Fruit fly (Drosophila melanogaster): ENCODE data around the gene CG10333.

Gene CG10333

DNA sequence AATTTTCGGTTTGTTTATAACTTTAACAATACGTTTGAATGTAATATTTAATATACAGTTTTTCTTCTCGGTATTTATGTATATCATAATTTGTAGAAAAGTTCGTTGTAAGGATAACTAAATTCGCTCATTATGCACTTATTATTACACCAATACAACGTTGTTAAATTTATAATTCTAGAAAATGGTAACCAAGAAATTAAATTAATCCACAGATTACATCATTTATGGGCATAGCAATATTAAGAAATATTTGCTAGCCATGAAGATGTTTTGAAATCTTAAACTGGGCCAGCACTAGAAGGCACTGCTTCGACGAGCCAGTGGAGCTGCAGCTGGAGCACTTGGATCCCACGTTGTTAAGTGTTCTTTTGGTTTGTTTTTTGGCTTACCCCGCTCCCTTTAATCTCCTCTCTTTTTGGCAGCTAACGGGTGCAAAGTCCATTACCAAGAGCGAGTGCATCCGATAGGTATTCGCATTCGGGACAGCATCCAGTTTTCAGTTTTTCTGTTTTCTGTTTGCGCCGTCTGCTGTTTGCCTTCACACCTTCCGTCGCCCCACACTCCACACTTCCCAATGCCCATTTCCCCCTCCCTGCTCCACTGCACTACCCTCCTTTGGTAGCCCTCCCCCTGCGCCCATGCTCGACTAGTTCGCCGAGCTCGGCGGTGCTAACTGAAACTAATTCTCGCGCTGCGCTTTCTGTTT, 34.0 kb upstream of the CG10333 start:
- TF ChIP-seq CG3919 (GFP tag; optimal IDR thresholded peaks at IDR 0.05) (peak; percentile 70), CG8119 (GFP tag; IDR thresholded peaks at IDR 0.05) (peak; percentile 66; the same call in 1 of the 3 replicates), spab (GFP tag; optimal IDR thresholded peaks at IDR 0.05) (peak; percentile 67), Smox (GFP tag; optimal IDR thresholded peaks at IDR 0.05) (no peak), esn (GFP tag; optimal IDR thresholded peaks at IDR 0.05) (peak; percentile 18), dsx (GFP tag; optimal IDR thresholded peaks at IDR 0.05; ENCODE audit: poor library complexity, severe bottlenecking) (peak; percentile 50), ss (GFP tag; optimal IDR thresholded peaks at IDR 0.05) (peak; percentile 88 to 91), fd85E (GFP tag; optimal IDR thresholded peaks at IDR 0.05) (no peak), Blimp-1 (GFP tag; optimal IDR thresholded peaks at IDR 0.05) (peak; percentile 29), CG9139 (GFP tag; optimal IDR thresholded peaks at IDR 0.05) (peak; percentile 91), CG4318 (GFP tag; optimal IDR thresholded peaks at IDR 0.05) (no peak), Ets21C (GFP tag; optimal IDR thresholded peaks at IDR 0.05) (peak; percentile 15), Hr38 (GFP tag; optimal IDR thresholded peaks at IDR 0.05) (no peak), CG34406 (GFP tag; optimal IDR thresholded peaks at IDR 0.05) (no peak), lz (GFP tag; optimal IDR thresholded peaks at IDR 0.05) (no peak), CG15336 (GFP tag; IDR thresholded peaks at IDR 0.05) (peak; percentile 55), salr (GFP tag; optimal IDR thresholded peaks at IDR 0.05) (peak; percentile 49 to 51), CG6854 (GFP tag; optimal IDR thresholded peaks at IDR 0.05) (peak; percentile 92), Hr39 (GFP tag; optimal IDR thresholded peaks at IDR 0.05) (no peak), Lpt (GFP tag; optimal IDR thresholded peaks at IDR 0.05) (peak; percentile 81), CG8319 (GFP tag; optimal IDR thresholded peaks at IDR 0.05) (no peak), CG31627 (GFP tag; optimal IDR thresholded peaks at IDR 0.05) (no peak), CG11762 (GFP tag; optimal IDR thresholded peaks at IDR 0.05; ENCODE audit: insufficient read depth) (peak; percentile 11), CG6163 (GFP tag; IDR thresholded peaks at IDR 0.05) (peak; percentile 63), dac (GFP tag; optimal IDR thresholded peaks at IDR 0.05) (peak; percentile 47), Eip93F (GFP tag; optimal IDR thresholded peaks at IDR 0.05) (peak; percentile 17), CG3032 (tag; optimal IDR thresholded peaks at IDR 0.05) (peak; percentile 38), CG32006 (GFP tag; optimal IDR thresholded peaks at IDR 0.05) (peak; percentile 29), CG16779 (tag; optimal IDR thresholded peaks at IDR 0.05) (peak; percentile 83), fd59A (GFP tag; optimal IDR thresholded peaks at IDR 0.05) (no peak), net (GFP tag; optimal IDR thresholded peaks at IDR 0.05) (peak; percentile 76), Sox102F (GFP tag; optimal IDR thresholded peaks at IDR 0.05) (peak; percentile 52), Met (GFP tag; optimal IDR thresholded peaks at IDR 0.05) (peak; percentile 46), achi (GFP tag; optimal IDR thresholded peaks at IDR 0.05) (no peak), cyc (GFP tag; optimal IDR thresholded peaks at IDR 0.05) (no peak), CG11294 (GFP tag; IDR thresholded peaks at IDR 0.05) (peak; percentile 26; the same call in 1 of the 2 replicates), CG8632 (GFP tag; optimal IDR thresholded peaks at IDR 0.05) (peak; percentile 14), CG6808 (GFP tag; optimal IDR thresholded peaks at IDR 0.05) (peak; percentile 80), eg (GFP tag; IDR thresholded peaks at IDR 0.05) (peak; percentile 81), CG6792 (GFP tag; optimal IDR thresholded peaks at IDR 0.05) (no peak), vri (GFP tag; optimal IDR thresholded peaks at IDR 0.05) (no peak), fkh (GFP tag; optimal IDR thresholded peaks at IDR 0.05) (no peak), CG7368 (GFP tag; optimal IDR thresholded peaks at IDR 0.05) (peak; percentile 49), CG11902 (GFP tag; optimal IDR thresholded peaks at IDR 0.05) (no peak), Sox14 (GFP tag; optimal IDR thresholded peaks at IDR 0.05) (peak; percentile 18), pdm3 (GFP tag; optimal IDR thresholded peaks at IDR 0.05) (peak; percentile 14), Gug (GFP tag; IDR thresholded peaks at IDR 0.05) (peak; percentile 46; the same call in 1 of the 2 replicates), svp (GFP tag) (no peak), Sox15 (GFP tag; optimal IDR thresholded peaks at IDR 0.05) (no peak), topi (GFP tag; optimal IDR thresholded peaks at IDR 0.05) (peak; percentile 7), CG10631 (GFP tag; optimal IDR thresholded peaks at IDR 0.05) (peak; percentile 10)
